Fruit fly (Drosophila melanogaster) whole organism, embryonic: Measurements from ENCODE around the gene CG31207.

Source experiments
- BEAF-32 ChIP-seq: fragments of 200-800 bp; sonication (Bioruptor generic); optimal IDR thresholded peaks from 3 replicates; lab custom pipeline; 2017; ENCODE audit warnings: missing biosample characterization, missing genetic modification characterization, mild to moderate bottlenecking, moderate library complexity, missing genetic modification reagents
- Bdp1 ChIP-seq: fragments of 200-800 bp; sonication (Bioruptor generic); optimal IDR thresholded peaks from 3 replicates; lab custom pipeline; 2016; ENCODE audit warnings: missing biosample characterization, missing genetic modification characterization
- C15 ChIP-seq: fragments of 200-800 bp; sonication (Bioruptor generic); IDR thresholded peaks from 3 replicates; pipeline ENCODE4 v1.3.6; 2022; ENCODE audit warnings: missing biosample characterization, missing genetic modification characterization
- CG1024 ChIP-seq: fragments of 200-800 bp; sonication (Bioruptor generic); IDR thresholded peaks from 2 replicates; pipeline ENCODE4 v1.3.6; 2022; ENCODE audit warnings: missing biosample characterization, missing genetic modification characterization
- CG12391 ChIP-seq: fragments of 200-800 bp; sonication (Bioruptor generic); optimal IDR thresholded peaks from 3 replicates; lab custom pipeline; 2018; ENCODE audit warnings: missing biosample characterization, mild to moderate bottlenecking, missing genetic modification characterization, moderate library complexity
- CG15269 ChIP-seq: fragments of 200-800 bp; sonication (Bioruptor generic); optimal IDR thresholded peaks from 2 replicates; lab custom pipeline; 2018; ENCODE audit warnings: missing biosample characterization, mild to moderate bottlenecking, missing genetic modification characterization, moderate library complexity
- CG16815 ChIP-seq: fragments of 200-800 bp; sonication (Bioruptor generic); optimal IDR thresholded peaks from 3 replicates; lab custom pipeline; 2017; ENCODE audit warnings: missing biosample characterization, mild to moderate bottlenecking, missing genetic modification characterization
- CG17361 ChIP-seq: fragments of 200-800 bp; sonication (Bioruptor generic); IDR thresholded peaks from 3 replicates; pipeline ENCODE4 v1.3.6; 2022; ENCODE audit warnings: missing biosample characterization, missing genetic modification characterization
- CG17912 ChIP-seq: fragments of 200-800 bp; sonication (Bioruptor generic); optimal IDR thresholded peaks from 2 replicates; lab custom pipeline; 2018; ENCODE audit warnings: missing biosample characterization, mild to moderate bottlenecking, missing genetic modification characterization
- CG18476 ChIP-seq: fragments of 200-800 bp; sonication (Bioruptor generic); optimal IDR thresholded peaks from 2 replicates; lab custom pipeline; 2016; ENCODE audit warnings: missing biosample characterization, mild to moderate bottlenecking, missing genetic modification characterization
- CG3163 ChIP-seq: fragments of 200-800 bp; sonication (Bioruptor generic); optimal IDR thresholded peaks from 3 replicates; lab custom pipeline; 2016; ENCODE audit warnings: missing biosample characterization, missing genetic modification characterization
- CG3281 ChIP-seq: fragments of 200-800 bp; sonication (Bioruptor generic); optimal IDR thresholded peaks from 3 replicates; lab custom pipeline; 2017; ENCODE audit warnings: missing biosample characterization, mild to moderate bottlenecking, missing genetic modification characterization
- CG3407 ChIP-seq: fragments of 200-800 bp; sonication (Bioruptor generic); optimal IDR thresholded peaks from 2 replicates; lab custom pipeline; 2018; ENCODE audit warnings: missing biosample characterization, mild to moderate bottlenecking, missing genetic modification characterization
- CG3995 ChIP-seq: fragments of 200-800 bp; sonication (Bioruptor generic); optimal IDR thresholded peaks from 3 replicates; lab custom pipeline; 2016; ENCODE audit warnings: missing biosample characterization, missing genetic modification characterization
- CG5953 ChIP-seq: fragments of 200-800 bp; sonication (Bioruptor generic); IDR thresholded peaks from 2 replicates; pipeline ENCODE4 v1.3.6; 2022; ENCODE audit warnings: missing biosample characterization, missing genetic modification characterization
- CG6175 ChIP-seq: fragments of 200-800 bp; sonication (Bioruptor generic); IDR thresholded peaks from 3 replicates; pipeline ENCODE4 v1.3.6; 2022; ENCODE audit warnings: missing biosample characterization, missing genetic modification characterization
- CG6765 ChIP-seq: fragments of 200-800 bp; sonication (Bioruptor generic); optimal IDR thresholded peaks from 3 replicates; lab custom pipeline; 2017; ENCODE audit warnings: missing biosample characterization, mild to moderate bottlenecking, missing genetic modification characterization
- CG7786 ChIP-seq: fragments of 200-800 bp; sonication (Bioruptor generic); optimal IDR thresholded peaks from 2 replicates; lab custom pipeline; 2016; ENCODE audit warnings: missing biosample characterization, missing genetic modification characterization
- CG7963 ChIP-seq: fragments of 200-800 bp; sonication (Bioruptor generic); IDR thresholded peaks from 3 replicates; pipeline ENCODE4 v1.3.6; 2022; ENCODE audit warnings: missing biosample characterization, missing genetic modification characterization; ENCODE audit not compliant: partially characterized antibody
- Fer2 ChIP-seq: fragments of 200-800 bp; sonication (Bioruptor generic); optimal IDR thresholded peaks from 2 replicates; lab custom pipeline; 2018; ENCODE audit warnings: missing biosample characterization, mild to moderate bottlenecking, missing genetic modification characterization, moderate library complexity
- Gug ChIP-seq: fragments of 200-800 bp; sonication (Bioruptor generic); IDR thresholded peaks from 4 replicates; pipeline ENCODE4 v1.3.6; 2022; ENCODE audit warnings: missing biosample characterization, missing genetic modification characterization
- HLHmδ ChIP-seq: fragments of 200-800 bp; sonication (Bioruptor generic); optimal IDR thresholded peaks from 2 replicates; lab custom pipeline; 2018; ENCODE audit warnings: missing biosample characterization, mild to moderate bottlenecking, missing genetic modification characterization, moderate library complexity
- HmgD ChIP-seq: fragments of 200-800 bp; sonication (Bioruptor generic); optimal IDR thresholded peaks from 3 replicates; lab custom pipeline; 2016; ENCODE audit warnings: missing biosample characterization, missing genetic modification characterization
- Hmx ChIP-seq: fragments of 200-800 bp; sonication (Bioruptor generic); optimal IDR thresholded peaks from 2 replicates; lab custom pipeline; 2016; ENCODE audit warnings: missing biosample characterization, missing genetic modification characterization
- Hr39 ChIP-seq: fragments of >200 bp; optimal IDR thresholded peaks from 2 replicates; lab custom pipeline; 2017
- Lim3 ChIP-seq: fragments of 200-800 bp; sonication (Bioruptor generic); IDR thresholded peaks from 2 replicates; pipeline ENCODE4 v1.3.6; 2022; ENCODE audit warnings: missing biosample characterization, missing genetic modification characterization
- MTF-1 ChIP-seq: fragments of 200-800 bp; sonication (Bioruptor generic); optimal IDR thresholded peaks from 2 replicates; lab custom pipeline; 2018; ENCODE audit warnings: missing biosample characterization, mild to moderate bottlenecking, missing genetic modification characterization, borderline replicate concordance
- Myb ChIP-seq: fragments of 200-800 bp; sonication (Bioruptor generic); optimal IDR thresholded peaks from 2 replicates; lab custom pipeline; 2016; ENCODE audit warnings: missing biosample characterization, missing genetic modification characterization
- NfI ChIP-seq: fragments of 200-800 bp; sonication (Bioruptor generic); optimal IDR thresholded peaks from 3 replicates; lab custom pipeline; 2018; ENCODE audit warnings: missing biosample characterization, mild to moderate bottlenecking, missing genetic modification characterization, moderate library complexity
- Oaz ChIP-seq: fragments of 200-800 bp; sonication (Bioruptor generic); IDR thresholded peaks from 2 replicates; pipeline ENCODE4 v1.3.6; 2022; ENCODE audit warnings: missing biosample characterization, missing genetic modification characterization
- Sry-β ChIP-seq: fragments of 200-800 bp; sonication (Bioruptor generic); optimal IDR thresholded peaks from 2 replicates; lab custom pipeline; 2018; ENCODE audit warnings: missing biosample characterization, mild to moderate bottlenecking, missing genetic modification characterization, moderate library complexity
- Usf ChIP-seq: fragments of 200-800 bp; sonication (Bioruptor generic); optimal IDR thresholded peaks from 2 replicates; lab custom pipeline; 2017; ENCODE audit warnings: missing genotype, missing biosample characterization, missing genetic modification characterization
- bowl ChIP-seq: fragments of 200-800 bp; sonication (Bioruptor generic); IDR thresholded peaks from 2 replicates; pipeline ENCODE4 v1.3.6; 2022; ENCODE audit warnings: missing biosample characterization, missing genetic modification characterization
- cas ChIP-seq: fragments of 200-800 bp; sonication (Bioruptor generic); IDR thresholded peaks from 2 replicates; pipeline ENCODE4 v1.3.6; 2022; ENCODE audit warnings: missing biosample characterization, missing genetic modification characterization
- corto ChIP-seq: fragments of 200-800 bp; sonication (Bioruptor generic); optimal IDR thresholded peaks from 2 replicates; lab custom pipeline; 2016; ENCODE audit warnings: missing biosample characterization, mild to moderate bottlenecking, missing genetic modification characterization, moderate library complexity
- dmrt11E ChIP-seq: fragments of 200-800 bp; sonication (Bioruptor generic); optimal IDR thresholded peaks from 3 replicates; lab custom pipeline; 2018; ENCODE audit warnings: missing biosample characterization, mild to moderate bottlenecking, missing genetic modification characterization, moderate library complexity
- fd96Cb ChIP-seq: fragments of 200-800 bp; sonication (Bioruptor generic); optimal IDR thresholded peaks from 2 replicates; lab custom pipeline; 2018; ENCODE audit warnings: missing biosample characterization, mild to moderate bottlenecking, missing genetic modification characterization, moderate library complexity
- fu2 ChIP-seq: fragments of 200-800 bp; sonication (Bioruptor generic); optimal IDR thresholded peaks from 2 replicates; lab custom pipeline; 2016; ENCODE audit warnings: missing biosample characterization, missing genetic modification characterization
- gsb-n ChIP-seq: fragments of 200-800 bp; sonication (Bioruptor generic); optimal IDR thresholded peaks from 3 replicates; lab custom pipeline; 2018; ENCODE audit warnings: missing biosample characterization, mild to moderate bottlenecking, missing genetic modification characterization
- jumu ChIP-seq: fragments of 200-800 bp; sonication (Bioruptor generic); optimal IDR thresholded peaks from 3 replicates; lab custom pipeline; 2016; ENCODE audit warnings: missing biosample characterization, missing genetic modification characterization
- kay ChIP-seq: fragments of 200-800 bp; sonication (Bioruptor generic); optimal IDR thresholded peaks from 2 replicates; lab custom pipeline; 2016; ENCODE audit warnings: missing biosample characterization, missing genetic modification characterization
- lilli ChIP-seq: fragments of 200-800 bp; sonication (Bioruptor generic); optimal IDR thresholded peaks from 3 replicates; lab custom pipeline; 2016; ENCODE audit warnings: missing biosample characterization, missing genetic modification characterization
- odd ChIP-seq: fragments of 200-800 bp; sonication (Bioruptor generic); optimal IDR thresholded peaks from 2 replicates; lab custom pipeline; 2017; ENCODE audit warnings: missing biosample characterization, mild to moderate bottlenecking, missing genetic modification characterization
- org-1 ChIP-seq: fragments of 200-800 bp; sonication (Bioruptor generic); optimal IDR thresholded peaks from 2 replicates; lab custom pipeline; 2017; ENCODE audit warnings: missing biosample characterization, missing genetic modification characterization
- pzg ChIP-seq: fragments of 200-800 bp; sonication (Bioruptor generic); optimal IDR thresholded peaks from 3 replicates; lab custom pipeline; 2018; ENCODE audit warnings: missing biosample characterization, mild to moderate bottlenecking, missing genetic modification characterization, moderate library complexity
- ranshi ChIP-seq: fragments of 200-800 bp; sonication (Bioruptor generic); IDR thresholded peaks from 2 replicates; pipeline ENCODE4 v1.3.6; 2022; ENCODE audit warnings: missing biosample characterization, missing genetic modification characterization
- rib ChIP-seq: fragments of 200-800 bp; sonication (Bioruptor generic); IDR thresholded peaks from 2 replicates; pipeline ENCODE4 v1.3.6; 2022; ENCODE audit warnings: missing biosample characterization, missing genetic modification characterization
- schlank ChIP-seq: fragments of 200-800 bp; sonication (Bioruptor generic); optimal IDR thresholded peaks from 2 replicates; lab custom pipeline; 2018; ENCODE audit warnings: missing biosample characterization, mild to moderate bottlenecking, missing genetic modification characterization
- sug ChIP-seq: fragments of 200-800 bp; optimal IDR thresholded peaks from 2 replicates; lab custom pipeline; 2019; ENCODE audit warnings: missing biosample characterization, mild to moderate bottlenecking, missing genetic modification characterization, moderate library complexity
- toy ChIP-seq: fragments of 200-800 bp; sonication (Bioruptor generic); IDR thresholded peaks from 2 replicates; pipeline ENCODE4 v1.3.6; 2022; ENCODE audit warnings: missing biosample characterization, missing genetic modification characterization

The CG31207 gene

dm6 chr3R:21060430-21061245, 13.8 kb upstream of the CG31207 start, which contains the start of gene Mvl (continued):
- no peak for TF ChIP-seq corto (GFP tag; lab: Kevin White, UChicago)
- 0 out of 3 replicates have a peak, but pooled peaks have one; percentile 17 for TF ChIP-seq CG17361 (GFP tag; lab: Robert Waterston, UW)
- TF ChIP-seq NfI (GFP tag; lab: Kevin White, UChicago): no peak
- TF ChIP-seq odd (GFP tag; lab: Kevin White, UChicago): no peak
- TF ChIP-seq lilli (GFP tag; lab: Kevin White, UChicago): peak; percentile 29
- no peak for TF ChIP-seq gsb-n
- TF ChIP-seq rib (GFP tag; lab: Robert Waterston, UW): no peak; the same call in 1 of the 2 replicates
- no peak for TF ChIP-seq CG16815 (GFP tag; lab: Kevin White, UChicago)
- no peak for TF ChIP-seq CG1024 (GFP tag; lab: Robert Waterston, UW)
- TF ChIP-seq CG5953 (GFP tag; lab: Robert Waterston, UW): no peak
- no peak for TF ChIP-seq cas (GFP tag; lab: Robert Waterston, UW)
- TF ChIP-seq Myb: peak; percentile 88
- peak; percentile 20 for TF ChIP-seq CG6765 (GFP tag; lab: Kevin White, UChicago)
- no peak for TF ChIP-seq schlank (tag; lab: Kevin White, UChicago)
- no peak for TF ChIP-seq org-1 (GFP tag; lab: Kevin White, UChicago)
- peak; percentile 72 for TF ChIP-seq HmgD
- peak; percentile 23 for TF ChIP-seq CG17912 (GFP tag; lab: Kevin White, UChicago)
- no peak for TF ChIP-seq C15
- TF ChIP-seq CG15269 (tag; lab: Kevin White, UChicago): no peak
- TF ChIP-seq Oaz (GFP tag; lab: Robert Waterston, UW): no peak
- TF ChIP-seq CG7786 (GFP tag; lab: Kevin White, UChicago): no peak
- no peak for TF ChIP-seq Lim3 (GFP tag; lab: Robert Waterston, UW)
- TF ChIP-seq CG18476 (GFP tag; lab: Kevin White, UChicago): no peak
- TF ChIP-seq fu2 (GFP tag; lab: Kevin White, UChicago): no peak
- no peak for TF ChIP-seq toy (GFP tag; lab: Robert Waterston, UW)
- TF ChIP-seq kay (GFP tag; lab: Kevin White, UChicago): peak; percentile 47
- no peak for TF ChIP-seq CG7963 (GFP tag; lab: Robert Waterston, UW)
- no peak for TF ChIP-seq fd96Cb (tag; lab: Kevin White, UChicago)
- TF ChIP-seq dmrt11E: no peak
- TF ChIP-seq CG3163 (GFP tag; lab: Kevin White, UChicago): peak; percentile 41
- TF ChIP-seq HLHmδ (GFP tag; lab: Kevin White, UChicago): peak; percentile 43
- no peak for TF ChIP-seq Hmx (GFP tag; lab: Kevin White, UChicago)
- peak; percentile 89 for TF ChIP-seq CG6175 (GFP tag; lab: Robert Waterston, UW)
- no peak for TF ChIP-seq Bdp1 (GFP tag; lab: Kevin White, UChicago)
- peak; percentile 72 for TF ChIP-seq pzg (GFP tag; lab: Kevin White, UChicago)
- TF ChIP-seq Usf (GFP tag; lab: Kevin White, UChicago): no peak
- no peak for TF ChIP-seq Fer2 (tag; lab: Kevin White, UChicago)
- no peak for TF ChIP-seq CG3281 (GFP tag; lab: Kevin White, UChicago)
- TF ChIP-seq CG3407 (GFP tag; lab: Kevin White, UChicago): no peak
- no peak for TF ChIP-seq CG12391 (tag; lab: Kevin White, UChicago)
- TF ChIP-seq sug (tag; lab: Kevin White, UChicago): peak; percentile 62
- TF ChIP-seq bowl (GFP tag; lab: Robert Waterston, UW): no peak
- no peak for TF ChIP-seq jumu (GFP tag; lab: Kevin White, UChicago)
- peak; percentile 41 for TF ChIP-seq BEAF-32
- TF ChIP-seq Hr39 (lab: Kevin White, UChicago): no peak
- no peak for TF ChIP-seq Sry-β (GFP tag; lab: Kevin White, UChicago)
- TF ChIP-seq Gug (GFP tag; lab: Robert Waterston, UW): no peak
- TF ChIP-seq ranshi (GFP tag; lab: Robert Waterston, UW): no peak
- TF ChIP-seq MTF-1 (GFP tag; lab: Kevin White, UChicago): no peak
- TF ChIP-seq CG3995 (GFP tag; lab: Kevin White, UChicago): no peak
